Worm (Caenorhabditis elegans): ENCODE results near the gene rpl-11.2.
A peak's percentile ranks its signal among the peaks of the same experiment; 100 is the strongest.

rpl-11.2 gene

ce11 chrX:2215108-2215507, 27.3 kb downstream of the rpl-11.2 start (continued):
- TF ChIP-seq ets-4 (GFP tag; optimal IDR thresholded peaks at IDR 0.05) (peak; percentile 89), madf-3 (GFP tag; IDR thresholded peaks at IDR 0.05) (no peak), aptf-2 (GFP tag; conservative IDR thresholded peaks at IDR 0.05) (no peak), F37B4.10 (GFP tag; IDR thresholded peaks at IDR 0.05) (no peak), rec-8 (tag; optimal IDR thresholded peaks at IDR 0.05) (no peak), ztf-22 (GFP tag; optimal IDR thresholded peaks at IDR 0.05) (peak; percentile 60), F49E8.2 (tag; optimal IDR thresholded peaks at IDR 0.05; ENCODE audit: insufficient read depth) (no peak), F52B5.7 (tag; optimal IDR thresholded peaks at IDR 0.05) (no peak), rcor-1 (GFP tag; IDR thresholded peaks at IDR 0.05) (0 out of 2 replicates have a peak, but pooled peaks have one; percentile 11), ztf-26 (tag; optimal IDR thresholded peaks at IDR 0.05) (peak; percentile 77), lin-40 (tag; optimal IDR thresholded peaks at IDR 0.05) (no peak), T07F8.4 (tag; optimal IDR thresholded peaks at IDR 0.05) (no peak), ZK185.1 (tag; optimal IDR thresholded peaks at IDR 0.05; ENCODE audit: poor library complexity, severe bottlenecking) (no peak), ceh-40 (GFP tag; IDR thresholded peaks at IDR 0.05) (no peak), D2030.7 (GFP tag; IDR thresholded peaks at IDR 0.05) (no peak), repo-1 (tag; optimal IDR thresholded peaks at IDR 0.05) (no peak), zim-3 (tag; optimal IDR thresholded peaks at IDR 0.05) (no peak), snpc-1.1 (tag; optimal IDR thresholded peaks at IDR 0.05; ENCODE audit: insufficient read depth) (no peak), dpff-1 (tag; optimal IDR thresholded peaks at IDR 0.05) (no peak), nhr-80 (tag; optimal IDR thresholded peaks at IDR 0.05) (peak; percentile 96), lin-26 (GFP tag; IDR thresholded peaks at IDR 0.05) (no peak), tbp1 (GFP tag; optimal IDR thresholded peaks at IDR 0.05) (peak; percentile 45), hmg-1.2 (GFP tag; IDR thresholded peaks at IDR 0.05) (0 out of 2 replicates have a peak, but pooled peaks have one; percentile 6), F55B11.4 (tag; optimal IDR thresholded peaks at IDR 0.05; ENCODE audit: borderline replicate concordance, insufficient read depth) (no peak), fkh-3 (tag; optimal IDR thresholded peaks at IDR 0.05) (no peak), unc-130 (GFP tag; optimal IDR thresholded peaks at IDR 0.05) (no peak), gei-17 (GFP tag; optimal IDR thresholded peaks at IDR 0.05) (peak; percentile 39), ceh-100 (GFP tag; IDR thresholded peaks at IDR 0.05) (no peak), ztf-28 (GFP tag; IDR thresholded peaks at IDR 0.05) (no peak), nfya-1 (tag; optimal IDR thresholded peaks at IDR 0.05; ENCODE audit: borderline replicate concordance, insufficient read depth) (no peak), ceh-91 (GFP tag; IDR thresholded peaks at IDR 0.05) (no peak), ztf-18 (tag; optimal IDR thresholded peaks at IDR 0.05) (no peak), attf-3 (GFP tag; conservative IDR thresholded peaks at IDR 0.05) (no peak), attf-5 (GFP tag; optimal IDR thresholded peaks at IDR 0.05) (peak; percentile 4), lin-54 (GFP tag; optimal IDR thresholded peaks at IDR 0.05) (no peak), unc-62 (GFP tag; optimal IDR thresholded peaks at IDR 0.05) (no peak), let-607 (tag; optimal IDR thresholded peaks at IDR 0.05) (peak; percentile 34 to 49), egl-44 (GFP tag; IDR thresholded peaks at IDR 0.05) (peak; percentile 57; the same call in 1 of the 2 replicates), F39B2.1 (GFP tag; IDR thresholded peaks at IDR 0.05) (no peak), Y79H2A.3 (GFP tag; conservative IDR thresholded peaks at IDR 0.05) (no peak), madf-8 (GFP tag; conservative IDR thresholded peaks at IDR 0.05) (no peak), B0336.3 (GFP tag; IDR thresholded peaks at IDR 0.05) (peak; percentile 64), mxl-1 (tag; optimal IDR thresholded peaks at IDR 0.05) (no peak), somi-1 (GFP tag; optimal IDR thresholded peaks at IDR 0.05) (peak; percentile 40), mel-28 (tag; optimal IDR thresholded peaks at IDR 0.05; ENCODE audit: borderline replicate concordance) (no peak), nhr-27 (tag; optimal IDR thresholded peaks at IDR 0.05) (no peak), bed-1 (GFP tag; IDR thresholded peaks at IDR 0.05) (no peak), nhr-120 (GFP tag; IDR thresholded peaks at IDR 0.05) (no peak)
